Fruit fly (Drosophila melanogaster): ENCODE measurements around the gene CG11617.

CG11617 gene

DNA sequence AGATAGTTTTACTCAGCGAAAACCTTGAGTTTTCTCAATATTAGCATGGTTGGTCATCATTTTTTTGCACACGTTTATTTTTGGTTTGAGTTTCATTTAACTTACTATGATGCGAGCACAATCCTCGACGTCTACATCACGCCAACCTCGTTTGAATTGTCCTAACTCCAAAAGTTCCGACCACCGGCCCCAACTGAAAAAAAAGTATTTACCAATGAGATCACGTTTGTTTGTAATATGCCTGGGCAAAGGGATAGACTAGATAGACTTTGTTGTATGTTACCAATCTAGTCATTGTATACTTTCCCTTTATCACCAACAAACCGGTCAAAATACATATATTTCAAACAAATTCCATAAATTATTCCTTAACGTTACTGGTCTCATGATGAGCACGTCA is 25.1 kb upstream of the CG11617 start, which contains the start of gene CG13693:
Gene CG13693, plus strand, starts transcription at position 301 of the 400 bp plus-strand sequence.
- no peak for TF ChIP-seq CG34406 (GFP tag; optimal IDR thresholded peaks at IDR 0.05)
- TF ChIP-seq Sox15 (GFP tag; optimal IDR thresholded peaks at IDR 0.05), result no peak
- TF ChIP-seq CG8632 (GFP tag; optimal IDR thresholded peaks at IDR 0.05), result no peak
- TF ChIP-seq achi (GFP tag; optimal IDR thresholded peaks at IDR 0.05), result no peak
- no peak for TF ChIP-seq CG1621 (tag; optimal IDR thresholded peaks at IDR 0.05)
- TF ChIP-seq ss (GFP tag; optimal IDR thresholded peaks at IDR 0.05), result no peak
- TF ChIP-seq CG11762 (GFP tag; optimal IDR thresholded peaks at IDR 0.05; ENCODE audit: insufficient read depth), result no peak
- TF ChIP-seq CG6792 (GFP tag; optimal IDR thresholded peaks at IDR 0.05), result no peak
- TF ChIP-seq CG8319 (GFP tag; optimal IDR thresholded peaks at IDR 0.05), result no peak
- no peak for TF ChIP-seq CG6808 (GFP tag; optimal IDR thresholded peaks at IDR 0.05)
- TF ChIP-seq fkh (GFP tag; optimal IDR thresholded peaks at IDR 0.05), result no peak
- TF ChIP-seq Gug (GFP tag; IDR thresholded peaks at IDR 0.05), result no peak
- no peak for TF ChIP-seq lz (GFP tag; optimal IDR thresholded peaks at IDR 0.05)
- no peak for TF ChIP-seq Ets96B (tag; optimal IDR thresholded peaks at IDR 0.05)

DNA sequence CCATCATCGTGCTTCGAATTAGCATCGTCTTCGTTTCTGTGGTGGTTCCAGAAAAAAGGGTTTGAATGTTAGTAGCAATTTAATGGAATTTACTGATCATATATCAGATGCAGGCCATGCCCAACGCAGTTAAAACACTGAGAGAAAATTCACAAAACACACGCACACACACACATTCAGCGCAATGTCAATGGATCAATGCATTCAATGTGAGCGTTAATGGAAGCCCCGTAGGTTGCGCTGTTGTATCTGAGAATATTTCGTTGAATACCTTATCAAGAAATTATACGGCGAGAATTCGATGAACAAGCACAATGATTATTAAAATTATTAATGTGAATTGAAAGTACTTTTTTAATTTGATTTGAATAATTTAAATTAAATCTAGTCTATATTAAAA is 21.1 kb upstream of the CG11617 start:
- TF ChIP-seq svp (GFP tag) (peak; percentile 95), CG6792 (GFP tag; optimal IDR thresholded peaks at IDR 0.05) (no peak)

DNA sequence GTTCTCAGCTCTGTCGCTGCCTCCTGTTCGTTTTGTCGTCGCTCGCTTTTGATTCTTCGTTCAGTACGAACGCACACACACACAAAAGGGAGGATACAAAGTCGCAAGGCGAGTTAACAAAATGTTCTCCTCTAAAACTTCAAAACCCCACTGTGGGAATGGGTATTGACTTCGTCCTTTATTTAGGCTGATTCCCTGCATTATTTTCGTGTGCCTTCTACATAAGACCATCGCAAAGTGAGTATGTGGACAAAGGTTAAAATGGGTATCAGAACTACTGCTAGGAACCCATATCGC is 18.2 kb upstream of the CG11617 start:
- no peak for TF ChIP-seq CG8119 (GFP tag; IDR thresholded peaks at IDR 0.05)
- peak; percentile 93 for TF ChIP-seq dsx (GFP tag; optimal IDR thresholded peaks at IDR 0.05; ENCODE audit: poor library complexity, severe bottlenecking)
- no peak for TF ChIP-seq salr (GFP tag; optimal IDR thresholded peaks at IDR 0.05)
- TF ChIP-seq net (GFP tag; optimal IDR thresholded peaks at IDR 0.05), result no peak
- no peak for TF ChIP-seq Eip75B (GFP tag; optimal IDR thresholded peaks at IDR 0.05)

DNA sequence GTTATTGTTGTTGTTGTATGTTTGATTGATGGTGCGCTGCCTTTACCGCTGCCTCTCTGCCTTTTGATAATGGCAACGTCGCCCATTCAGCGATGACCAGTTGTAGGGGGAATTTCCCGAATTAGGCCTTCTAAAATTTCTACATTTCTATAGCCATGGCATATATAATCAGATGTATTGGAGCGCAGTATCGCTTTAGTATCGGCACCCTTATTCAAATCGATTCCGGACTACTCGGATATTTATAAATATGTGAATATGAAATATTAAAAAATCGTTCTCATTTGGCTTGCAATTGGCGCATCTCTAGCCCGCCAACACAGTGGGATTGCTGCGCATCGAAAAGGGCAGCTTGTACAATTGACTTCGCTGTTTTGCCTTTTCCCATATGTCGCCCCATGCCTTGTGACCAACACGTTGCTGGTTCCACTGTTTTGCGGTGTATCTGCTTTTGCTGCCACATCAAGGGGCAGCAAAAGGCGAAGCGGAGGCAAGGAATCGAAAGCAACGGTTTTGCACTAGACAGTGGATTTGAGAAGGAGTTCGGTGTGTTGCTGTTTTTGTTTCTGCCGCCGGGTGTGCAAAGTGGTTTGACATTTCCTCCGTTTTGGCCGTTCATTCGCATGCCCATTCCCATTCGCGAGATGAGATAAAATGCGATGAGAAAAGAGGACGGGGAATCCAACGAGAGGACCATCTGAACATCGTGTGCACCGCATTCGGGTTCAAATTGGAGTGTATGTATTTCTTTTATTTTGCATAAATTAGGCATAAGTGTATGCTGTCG is 17.7 kb upstream of the CG11617 start:
- TF ChIP-seq salr (GFP tag; optimal IDR thresholded peaks at IDR 0.05) (peak; percentile 87 to 94), CG15336 (GFP tag; IDR thresholded peaks at IDR 0.05) (peak; percentile 71), CG11294 (GFP tag; IDR thresholded peaks at IDR 0.05) (peak; percentile 50; the same call in 1 of the 2 replicates), Hr38 (GFP tag; optimal IDR thresholded peaks at IDR 0.05) (no peak), spab (GFP tag; optimal IDR thresholded peaks at IDR 0.05) (peak; percentile 92), cyc (GFP tag; optimal IDR thresholded peaks at IDR 0.05) (peak; percentile 86), Gug (GFP tag; IDR thresholded peaks at IDR 0.05) (peak; percentile 80), CG3919 (GFP tag; optimal IDR thresholded peaks at IDR 0.05) (peak; percentile 92), CG11762 (GFP tag; optimal IDR thresholded peaks at IDR 0.05; ENCODE audit: insufficient read depth) (peak; percentile 84), CG7368 (GFP tag; optimal IDR thresholded peaks at IDR 0.05) (peak; percentile 85), Lpt (GFP tag; optimal IDR thresholded peaks at IDR 0.05) (peak; percentile 81), esn (GFP tag; optimal IDR thresholded peaks at IDR 0.05) (peak; percentile 91), svp (GFP tag) (peak; percentile 96), CG6276 (GFP tag; optimal IDR thresholded peaks at IDR 0.05) (peak; percentile 77), net (GFP tag; optimal IDR thresholded peaks at IDR 0.05) (peak; percentile 87), achi (GFP tag; optimal IDR thresholded peaks at IDR 0.05) (peak; percentile 89), CG6163 (GFP tag; IDR thresholded peaks at IDR 0.05) (peak; percentile 86), Smox (GFP tag; optimal IDR thresholded peaks at IDR 0.05) (peak; percentile 88), CG8319 (GFP tag; optimal IDR thresholded peaks at IDR 0.05) (peak; percentile 71), fkh (GFP tag; optimal IDR thresholded peaks at IDR 0.05) (no peak), CG32006 (GFP tag; optimal IDR thresholded peaks at IDR 0.05) (peak; percentile 91), Met (GFP tag; optimal IDR thresholded peaks at IDR 0.05) (peak; percentile 93), CG10631 (GFP tag; optimal IDR thresholded peaks at IDR 0.05) (peak; percentile 93), Blimp-1 (GFP tag; optimal IDR thresholded peaks at IDR 0.05) (peak; percentile 68), topi (GFP tag; optimal IDR thresholded peaks at IDR 0.05) (peak; percentile 90), CG16779 (tag; optimal IDR thresholded peaks at IDR 0.05) (peak; percentile 79), dsx (GFP tag; optimal IDR thresholded peaks at IDR 0.05; ENCODE audit: poor library complexity, severe bottlenecking) (peak; percentile 81), CG3032 (tag; optimal IDR thresholded peaks at IDR 0.05) (peak; percentile 91), CG1621 (tag; optimal IDR thresholded peaks at IDR 0.05) (peak; percentile 86), fd59A (GFP tag; optimal IDR thresholded peaks at IDR 0.05) (peak; percentile 92), Eip78C (GFP tag) (peak; percentile 97), CG6792 (GFP tag; optimal IDR thresholded peaks at IDR 0.05) (peak; percentile 87), CG8119 (GFP tag; IDR thresholded peaks at IDR 0.05) (peak; percentile 74), Sox14 (GFP tag; optimal IDR thresholded peaks at IDR 0.05) (peak; percentile 92), Ets96B (tag; optimal IDR thresholded peaks at IDR 0.05) (peak; percentile 91)

Data from whole organism, prepupa.